Fruit fly (Drosophila melanogaster) whole organism, pupa: ENCODE results near the gene CG6686.

Source experiments
- CG10348 ChIP-seq: fragments of 200-800 bp; sonication (Bioruptor generic); IDR thresholded peaks from 2 replicates; pipeline ENCODE4 v1.3.6; 2022; ENCODE audit warnings: missing biosample characterization, missing genetic modification characterization
- CG12605 ChIP-seq: fragments of 200-800 bp; sonication (Bioruptor generic); IDR thresholded peaks from 2 replicates; pipeline ENCODE4 v1.3.6; 2022; ENCODE audit warnings: missing biosample characterization, missing genetic modification characterization
- CG13204 ChIP-seq: fragments of 200-800 bp; sonication (Bioruptor generic); optimal IDR thresholded peaks from 2 replicates; lab custom pipeline; 2018; ENCODE audit warnings: missing biosample characterization, mild to moderate bottlenecking, missing genetic modification characterization, moderate library complexity
- CG14655 ChIP-seq: fragments of 200-800 bp; sonication (Bioruptor generic); optimal IDR thresholded peaks from 3 replicates; lab custom pipeline; 2017; ENCODE audit warnings: mild to moderate bottlenecking, missing biosample characterization, missing genetic modification reagents, missing genetic modification characterization
- CG15710 ChIP-seq: fragments of 200-800 bp; sonication (Bioruptor generic); optimal IDR thresholded peaks from 2 replicates; lab custom pipeline; 2018; ENCODE audit warnings: missing biosample characterization, mild to moderate bottlenecking, missing genetic modification characterization, moderate library complexity
- CG17806 ChIP-seq: fragments of 200-800 bp; sonication (Bioruptor generic); optimal IDR thresholded peaks from 2 replicates; lab custom pipeline; 2018; ENCODE audit warnings: missing biosample characterization, mild to moderate bottlenecking, missing genetic modification characterization, moderate library complexity
- CG32121 ChIP-seq: fragments of 200-800 bp; sonication (Bioruptor generic); IDR thresholded peaks from 2 replicates; pipeline ENCODE4 v1.3.6; 2022; ENCODE audit warnings: missing biosample characterization, missing genetic modification characterization
- CG34367 ChIP-seq: fragments of 200-800 bp; sonication (Bioruptor generic); optimal IDR thresholded peaks from 2 replicates; lab custom pipeline; 2018; ENCODE audit warnings: missing biosample characterization, mild to moderate bottlenecking, missing genetic modification characterization
- CG4496 ChIP-seq: fragments of 200-800 bp; sonication (Bioruptor generic); IDR thresholded peaks from 3 replicates; pipeline ENCODE4 v1.3.6; 2022; ENCODE audit warnings: missing biosample characterization, missing genetic modification characterization
- CG8159 ChIP-seq: fragments of 200-800 bp; sonication (Bioruptor generic); optimal IDR thresholded peaks from 3 replicates; lab custom pipeline; 2018; ENCODE audit warnings: missing biosample characterization, mild to moderate bottlenecking, missing genetic modification characterization, moderate library complexity
- CG8301 ChIP-seq: fragments of 200-800 bp; sonication (Bioruptor generic); optimal IDR thresholded peaks from 2 replicates; lab custom pipeline; 2018; ENCODE audit warnings: missing biosample characterization, mild to moderate bottlenecking, missing genetic modification characterization
- CG9948 ChIP-seq: fragments of 200-800 bp; sonication (Bioruptor generic); optimal IDR thresholded peaks from 2 replicates; lab custom pipeline; 2018; ENCODE audit warnings: missing biosample characterization, mild to moderate bottlenecking, missing genetic modification characterization, moderate library complexity
- D1 ChIP-seq: fragments of 200-800 bp; sonication (Bioruptor generic); optimal IDR thresholded peaks from 2 replicates; lab custom pipeline; 2018; ENCODE audit warnings: missing biosample characterization, mild to moderate bottlenecking, missing genetic modification characterization, moderate library complexity
- EcR ChIP-seq: fragments of 200-800 bp; sonication (Bioruptor generic); optimal IDR thresholded peaks from 3 replicates; lab custom pipeline; 2019; ENCODE audit warnings: missing biosample characterization, missing genetic modification characterization, mild to moderate bottlenecking, moderate library complexity, missing genetic modification reagents
- Ets98B ChIP-seq: fragments of 200-800 bp; sonication (Bioruptor generic); IDR thresholded peaks from 2 replicates; pipeline ENCODE4 v1.3.6; 2022; ENCODE audit warnings: missing biosample characterization, missing genetic modification characterization
- Pif1A ChIP-seq: fragments of 200-800 bp; sonication (Bioruptor generic); optimal IDR thresholded peaks from 3 replicates; lab custom pipeline; 2016; ENCODE audit warnings: missing biosample characterization, missing genetic modification characterization
- Pif1B ChIP-seq: fragments of 200-800 bp; sonication (Bioruptor generic); optimal IDR thresholded peaks from 3 replicates; lab custom pipeline; 2016; ENCODE audit warnings: missing biosample characterization, missing genetic modification characterization
- Snoo ChIP-seq: fragments of 200-800 bp; sonication (Bioruptor generic); optimal IDR thresholded peaks from 3 replicates; lab custom pipeline; 2017; ENCODE audit warnings: missing biosample characterization, mild to moderate bottlenecking, missing genetic modification characterization, inconsistent platforms
- fd96Ca ChIP-seq: fragments of 200-800 bp; sonication (Bioruptor generic); IDR thresholded peaks from 3 replicates; pipeline ENCODE4 v1.3.6; 2022; ENCODE audit warnings: missing biosample characterization, missing genetic modification characterization
- gl ChIP-seq: fragments of 200-800 bp; sonication (Bioruptor generic); optimal IDR thresholded peaks from 2 replicates; lab custom pipeline; 2018; ENCODE audit warnings: missing biosample characterization, mild to moderate bottlenecking, missing genetic modification characterization
- rn ChIP-seq: fragments of 200-800 bp; sonication (Bioruptor generic); IDR thresholded peaks from 2 replicates; pipeline ENCODE4 v1.3.6; 2022; ENCODE audit warnings: missing biosample characterization, missing genetic modification characterization

CG6686 gene

dm6 chr2L:11987945-11988344, at the start of gene CG6686, which contains the start of gene CG34163:
Gene CG6686, minus strand, starts transcription at chr2L:11988039.
Gene CG34163, plus strand, starts transcription at chr2L:11988270.
- TF ChIP-seq Ets98B (GFP tag; lab: Robert Waterston, UW) (peak; percentile 14; the same call in 1 of the 2 replicates), EcR (GFP tag; lab: Kevin White, UChicago) (no peak), CG4496 (GFP tag; lab: Robert Waterston, UW) (no peak), CG13204 (GFP tag; lab: Kevin White, UChicago) (no peak), gl (tag; lab: Kevin White, UChicago) (no peak)

DNA sequence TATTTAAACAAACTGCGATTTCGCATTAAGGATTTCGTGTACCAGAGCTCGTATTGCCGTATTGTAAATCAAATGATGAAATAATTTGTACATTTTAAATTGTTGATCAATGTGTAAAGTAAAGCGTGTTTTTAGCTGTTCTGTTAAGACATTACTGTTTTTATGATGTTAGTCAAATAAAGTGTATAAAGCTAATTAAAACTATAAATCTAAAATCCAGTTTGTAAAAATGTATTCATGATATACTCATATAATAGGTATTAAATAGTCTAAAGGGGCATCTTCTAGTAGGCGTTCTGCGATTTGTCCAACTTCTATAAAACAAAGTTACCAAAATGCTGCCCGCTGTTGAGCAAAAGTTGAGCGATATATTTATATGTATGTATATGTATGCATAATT, 46.1 kb upstream of the CG6686 start, which contains the start of gene CG18788:
TSS of gene CG18788 (plus strand) at position 301 of the 400 bp plus-strand sequence.
- TF ChIP-seq CG13204 (GFP tag; lab: Kevin White, UChicago) (no peak), Ets98B (GFP tag; lab: Robert Waterston, UW) (no peak), CG10348 (no peak), CG8301 (tag; lab: Kevin White, UChicago) (no peak), CG8159 (tag; lab: Kevin White, UChicago) (no peak), rn (GFP tag; lab: Robert Waterston, UW) (no peak), EcR (GFP tag; lab: Kevin White, UChicago) (no peak), CG15710 (tag; lab: Kevin White, UChicago) (no peak), fd96Ca (no peak), CG4496 (GFP tag; lab: Robert Waterston, UW) (no peak), CG32121 (GFP tag; lab: Robert Waterston, UW) (no peak)

- TF ChIP-seq CG13204 (GFP tag; lab: Kevin White, UChicago) (no peak), Pif1A (no peak), rn (GFP tag; lab: Robert Waterston, UW) (no peak), CG4496 (GFP tag; lab: Robert Waterston, UW) (no peak), D1 (no peak), CG34367 (tag; lab: Kevin White, UChicago) (no peak), CG12605 (GFP tag; lab: Robert Waterston, UW) (no peak), CG32121 (GFP tag; lab: Robert Waterston, UW) (no peak), CG14655 (no peak), CG15710 (tag; lab: Kevin White, UChicago) (no peak), Snoo (tag; lab: Kevin White, UChicago) (no peak), Pif1B (GFP tag; lab: Kevin White, UChicago) (no peak), CG10348 (no peak), fd96Ca (no peak), CG8159 (tag; lab: Kevin White, UChicago) (no peak), CG8301 (tag; lab: Kevin White, UChicago) (no peak), Ets98B (GFP tag; lab: Robert Waterston, UW) (no peak), CG9948 (no peak), gl (tag; lab: Kevin White, UChicago) (no peak)
These were observed 42.8 kb upstream of the CG6686 start for dm6 chr2L:12030552-12031131.

DNA sequence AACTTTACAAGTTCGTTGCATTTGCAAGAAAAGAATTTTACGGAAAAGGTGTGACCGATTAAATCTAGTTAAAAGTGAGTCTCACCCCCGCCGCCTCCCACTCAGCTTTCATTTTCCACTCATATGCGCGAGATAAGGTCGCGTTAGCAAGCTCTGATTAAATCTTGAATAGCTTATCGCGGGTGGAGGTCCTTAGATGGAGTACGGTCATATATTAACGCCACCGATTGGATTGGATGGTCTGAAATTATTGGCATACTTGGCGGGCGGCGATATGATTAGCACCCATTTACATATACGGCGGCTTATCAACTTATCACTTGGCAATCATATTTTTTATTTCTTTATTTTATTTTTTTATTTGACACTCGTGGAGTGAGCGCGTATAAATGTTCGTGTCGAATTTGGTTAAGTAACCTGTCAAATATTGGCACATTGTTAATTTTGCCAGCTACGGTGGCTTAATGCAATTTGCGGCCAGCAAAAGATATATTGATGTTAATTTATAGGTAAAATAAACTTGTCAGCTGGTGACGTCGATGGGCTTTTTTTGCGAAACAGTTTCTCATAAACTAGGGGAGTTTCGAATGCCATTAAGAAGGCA, 41.9 kb upstream of the CG6686 start:
- TF ChIP-seq Ets98B (GFP tag; lab: Robert Waterston, UW): no peak
- TF ChIP-seq CG13204 (GFP tag; lab: Kevin White, UChicago): no peak
- no peak for TF ChIP-seq CG4496 (GFP tag; lab: Robert Waterston, UW)
- no peak for TF ChIP-seq gl (tag; lab: Kevin White, UChicago)
- TF ChIP-seq CG12605 (GFP tag; lab: Robert Waterston, UW): no peak
- no peak for TF ChIP-seq CG34367 (tag; lab: Kevin White, UChicago)
- no peak for TF ChIP-seq CG32121 (GFP tag; lab: Robert Waterston, UW)
- no peak for TF ChIP-seq D1
- TF ChIP-seq EcR (GFP tag; lab: Kevin White, UChicago): no peak
- TF ChIP-seq CG9948: no peak
- no peak for TF ChIP-seq Pif1A
- TF ChIP-seq Pif1B (GFP tag; lab: Kevin White, UChicago): no peak
- no peak for TF ChIP-seq CG8301 (tag; lab: Kevin White, UChicago)

dm6 chr2L:12028808-12029207, 41.0 kb upstream of the CG6686 start:
- no peak for TF ChIP-seq CG34367 (tag; lab: Kevin White, UChicago)
- TF ChIP-seq EcR (GFP tag; lab: Kevin White, UChicago): peak; percentile 58

DNA sequence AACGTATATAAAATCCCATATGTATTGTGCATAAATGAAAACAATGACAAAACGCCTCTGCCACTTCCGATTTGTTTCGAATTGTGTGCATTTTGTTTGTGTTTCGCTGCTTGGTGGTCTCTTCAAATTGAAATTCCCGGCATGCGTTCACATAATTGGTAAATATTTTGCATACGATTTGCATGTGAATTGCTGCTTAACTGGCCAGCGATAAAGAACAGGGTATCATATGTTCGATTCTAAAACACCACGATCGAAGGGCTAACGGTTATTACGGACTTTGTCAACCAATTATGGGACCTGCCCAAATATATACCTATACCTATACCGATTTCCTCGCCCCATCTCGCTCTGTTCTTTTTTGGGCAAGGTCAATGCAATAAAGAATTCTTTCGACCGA, 40.3 kb upstream of the CG6686 start:
- TF ChIP-seq CG17806 (tag; lab: Kevin White, UChicago): no peak
- TF ChIP-seq CG14655: no peak
- no peak for TF ChIP-seq CG34367 (tag; lab: Kevin White, UChicago)
- no peak for TF ChIP-seq CG8159 (tag; lab: Kevin White, UChicago)
- no peak for TF ChIP-seq CG9948
- TF ChIP-seq Snoo (tag; lab: Kevin White, UChicago): no peak
- TF ChIP-seq rn (GFP tag; lab: Robert Waterston, UW): no peak
- TF ChIP-seq gl (tag; lab: Kevin White, UChicago): no peak
- TF ChIP-seq fd96Ca: no peak
- TF ChIP-seq Pif1A: no peak
- no peak for TF ChIP-seq Ets98B (GFP tag; lab: Robert Waterston, UW)
- TF ChIP-seq CG12605 (GFP tag; lab: Robert Waterston, UW): no peak
- TF ChIP-seq CG32121 (GFP tag; lab: Robert Waterston, UW): no peak
- no peak for TF ChIP-seq CG8301 (tag; lab: Kevin White, UChicago)
- TF ChIP-seq CG10348: no peak
- TF ChIP-seq CG13204 (GFP tag; lab: Kevin White, UChicago): no peak
- TF ChIP-seq D1: no peak
